Fruit fly (Drosophila melanogaster) whole organism: ENCODE measurements around the gene CG31207.

Experiments
- CG8478 ChIP-seq: fragments of >200 bp; optimal IDR thresholded peaks from 2 replicates; lab custom pipeline; 2018; ENCODE audit warnings: inconsistent platforms
- pan ChIP-seq: fragments of >200 bp; optimal IDR thresholded peaks from 2 replicates; lab custom pipeline; 2017
- usp ChIP-seq: fragments of >200 bp; optimal IDR thresholded peaks from 2 replicates; lab custom pipeline; 2017; ENCODE audit warnings: missing biosample characterization, missing genetic modification characterization, mixed read lengths

dm6 chr3R:21071312-21071711 lies 24.5 kb upstream of the CG31207 start:
- TF ChIP-seq CG8478 (lab: Kevin White, UChicago), result no peak
- no peak for TF ChIP-seq usp (GFP tag; lab: Kevin White, UChicago)
- no peak for TF ChIP-seq pan
